Fruit fly (Drosophila melanogaster) whole organism, embryonic: Measurements from ENCODE around the gene Vti1b.

ENCODE experiments used
- Atf-2 ChIP-seq: fragments of 200-800 bp; sonication (Bioruptor generic); optimal IDR thresholded peaks from 2 replicates; lab custom pipeline; 2016; ENCODE audit warnings: missing biosample characterization, missing genetic modification characterization
- Bgb ChIP-seq: fragments of 200-800 bp; sonication (Bioruptor generic); IDR thresholded peaks from 2 replicates; pipeline ENCODE4 v1.3.6; 2022; ENCODE audit warnings: missing biosample characterization, missing genetic modification characterization; ENCODE audit not compliant: partially characterized antibody
- CG10543 ChIP-seq: fragments of 200-800 bp; sonication (Bioruptor generic); optimal IDR thresholded peaks from 3 replicates; lab custom pipeline; 2017; ENCODE audit warnings: missing biosample characterization, mild to moderate bottlenecking, missing genetic modification characterization, moderate library complexity
- CG10979 ChIP-seq: fragments of 200-800 bp; sonication (Bioruptor generic); optimal IDR thresholded peaks from 2 replicates; lab custom pipeline; 2018; ENCODE audit warnings: missing biosample characterization, mild to moderate bottlenecking, missing genetic modification characterization, moderate library complexity
- CG11560 ChIP-seq: fragments of 200-800 bp; sonication (Bioruptor generic); IDR thresholded peaks from 3 replicates; pipeline ENCODE4 v1.3.6; 2022; ENCODE audit warnings: missing biosample characterization, missing genetic modification characterization
- CG11695 ChIP-seq: fragments of 200-800 bp; sonication (Bioruptor generic); IDR thresholded peaks from 3 replicates; pipeline ENCODE4 v1.3.6; 2022; ENCODE audit warnings: missing biosample characterization, missing genetic modification characterization
- CG12769 ChIP-seq: fragments of 200-800 bp; sonication (Bioruptor generic); optimal IDR thresholded peaks from 2 replicates; lab custom pipeline; 2019; ENCODE audit warnings: missing biosample characterization, mild to moderate bottlenecking, missing genetic modification characterization, moderate library complexity
- CG13287 ChIP-seq: fragments of 200-800 bp; sonication (Bioruptor generic); IDR thresholded peaks from 2 replicates; pipeline ENCODE4 v1.3.6; 2022; ENCODE audit warnings: missing biosample characterization, missing genetic modification characterization; ENCODE audit not compliant: partially characterized antibody
- CG15514 ChIP-seq: fragments of 200-800 bp; sonication (Bioruptor generic); optimal IDR thresholded peaks from 3 replicates; lab custom pipeline; 2017; ENCODE audit warnings: missing biosample characterization, missing genetic modification characterization, mild to moderate bottlenecking, moderate library complexity, missing genetic modification reagents
- CG17385 ChIP-seq: fragments of 200-800 bp; sonication (Bioruptor generic); optimal IDR thresholded peaks from 3 replicates; lab custom pipeline; 2018; ENCODE audit warnings: missing biosample characterization, mild to moderate bottlenecking, missing genetic modification characterization
- CG2712 ChIP-seq: fragments of 200-800 bp; optimal IDR thresholded peaks from 3 replicates; lab custom pipeline; 2019; ENCODE audit warnings: missing biosample characterization, mild to moderate bottlenecking, missing genetic modification characterization, moderate library complexity
- CG3163 ChIP-seq: fragments of 200-800 bp; sonication (Bioruptor generic); optimal IDR thresholded peaks from 3 replicates; lab custom pipeline; 2016; ENCODE audit warnings: missing biosample characterization, missing genetic modification characterization
- CG34422 ChIP-seq: fragments of 200-800 bp; sonication (Bioruptor generic); IDR thresholded peaks from 3 replicates; pipeline ENCODE4 v1.3.6; 2022; ENCODE audit warnings: missing biosample characterization, missing genetic modification characterization
- CG4360 ChIP-seq: fragments of 200-800 bp; sonication (Bioruptor generic); IDR thresholded peaks from 2 replicates; pipeline ENCODE4 v1.3.6; 2022; ENCODE audit warnings: missing biosample characterization, missing genetic modification characterization
- CG9437 ChIP-seq: fragments of 200-800 bp; sonication (Bioruptor generic); optimal IDR thresholded peaks from 2 replicates; lab custom pipeline; 2018; ENCODE audit warnings: missing biosample characterization, mild to moderate bottlenecking, missing genetic modification characterization
- CTCF ChIP-seq: fragments of 200-800 bp; sonication (Bioruptor generic); optimal IDR thresholded peaks from 2 replicates; lab custom pipeline; 2017; ENCODE audit warnings: missing biosample characterization, mild to moderate bottlenecking, missing genetic modification characterization, moderate library complexity
- Deaf1 ChIP-seq: fragments of 200-800 bp; optimal IDR thresholded peaks from 3 replicates; lab custom pipeline; 2019; ENCODE audit warnings: missing biosample characterization, mild to moderate bottlenecking, missing genetic modification characterization, moderate library complexity
- Eip74EF ChIP-seq, 2 experiments: fragments of 200-800 bp in 1 of 2; fragments of >200 bp in 1 of 2; sonication (Bioruptor generic) in 1 of 2; optimal IDR thresholded peaks; 2 replicates each; lab custom pipeline; 2017 to 2019; ENCODE audit warnings: missing biosample characterization in 2 of 2, missing genetic modification characterization in 2 of 2, mild to moderate bottlenecking in 1 of 2, moderate library complexity in 1 of 2
- Ets65A ChIP-seq: fragments of 200-800 bp; sonication (Bioruptor generic); peaks from one replicate; lab custom pipeline; 2016; ENCODE audit warnings: missing biosample characterization, missing genetic modification characterization
- Gug ChIP-seq: fragments of 200-800 bp; sonication (Bioruptor generic); IDR thresholded peaks from 4 replicates; pipeline ENCODE4 v1.3.6; 2022; ENCODE audit warnings: missing biosample characterization, missing genetic modification characterization
- HHEX ChIP-seq: fragments of 200-800 bp; sonication (Bioruptor generic); optimal IDR thresholded peaks from 3 replicates; lab custom pipeline; 2017; ENCODE audit warnings: missing biosample characterization, mild to moderate bottlenecking, missing genetic modification characterization, missing genetic modification reagents
- HLHmδ ChIP-seq: fragments of 200-800 bp; sonication (Bioruptor generic); optimal IDR thresholded peaks from 2 replicates; lab custom pipeline; 2018; ENCODE audit warnings: missing biosample characterization, mild to moderate bottlenecking, missing genetic modification characterization, moderate library complexity
- Hr78 ChIP-seq, 2 experiments: fragments of 200-800 bp in 1 of 2; fragments of >200 bp in 1 of 2; sonication (Bioruptor generic) in 1 of 2; optimal IDR thresholded peaks; 2 replicates each; lab custom pipeline; 2017 to 2019; ENCODE audit warnings: missing biosample characterization in 2 of 2, missing genetic modification characterization in 2 of 2, mild to moderate bottlenecking in 1 of 2, moderate library complexity in 1 of 2
- Jarid2 ChIP-seq: fragments of 200-800 bp; sonication (Bioruptor generic); optimal IDR thresholded peaks from 3 replicates; lab custom pipeline; 2017; ENCODE audit warnings: mild to moderate bottlenecking, missing biosample characterization, missing genetic modification reagents, missing genetic modification characterization
- Med ChIP-seq: fragments of 200-800 bp; sonication (Bioruptor generic); peaks from one replicate; lab custom pipeline; 2016; ENCODE audit warnings: missing biosample characterization, missing genetic modification characterization, mild to moderate bottlenecking, inconsistent platforms, moderate library complexity
- NfI ChIP-seq: fragments of 200-800 bp; sonication (Bioruptor generic); optimal IDR thresholded peaks from 3 replicates; lab custom pipeline; 2018; ENCODE audit warnings: missing biosample characterization, mild to moderate bottlenecking, missing genetic modification characterization, moderate library complexity
- Sry-δ ChIP-seq: fragments of 200-800 bp; sonication (Bioruptor generic); optimal IDR thresholded peaks from 2 replicates; lab custom pipeline; 2016; ENCODE audit warnings: missing biosample characterization, missing genetic modification characterization
- Stat92E ChIP-seq, 3 experiments: fragments of >200 bp in 2 of 3; fragments of 200-800 bp in 1 of 3; sonication (Bioruptor generic) in 1 of 3; optimal IDR thresholded peaks; 2 replicates each; lab custom pipeline; 2017 to 2019; ENCODE audit warnings: missing biosample characterization in 3 of 3, missing genetic modification characterization in 3 of 3, mild to moderate bottlenecking in 1 of 3, moderate library complexity in 1 of 3
- Trl ChIP-seq, 3 experiments: fragments of >200 bp in 2 of 3; fragments of 200-800 bp in 1 of 3; sonication (Bioruptor generic) in 1 of 3; optimal IDR thresholded peaks; 2 replicates in 1 of 3; 3 replicates in 2 of 3; lab custom pipeline; 2016 to 2017; ENCODE audit warnings: missing biosample characterization in 1 of 3, missing genetic modification characterization in 1 of 3
- amos ChIP-seq: fragments of 200-800 bp; sonication (Bioruptor generic); IDR thresholded peaks from 2 replicates; pipeline ENCODE4 v1.3.6; 2022; ENCODE audit warnings: missing biosample characterization, missing genetic modification characterization; ENCODE audit not compliant: partially characterized antibody
- bbx ChIP-seq: fragments of 200-800 bp; sonication (Bioruptor generic); IDR thresholded peaks from 2 replicates; pipeline ENCODE4 v1.3.6; 2022; ENCODE audit warnings: missing biosample characterization, missing genetic modification characterization; ENCODE audit not compliant: partially characterized antibody
- bsh ChIP-seq, 2 experiments: fragments of 200-800 bp; sonication (Bioruptor generic); optimal IDR thresholded peaks; 2 replicates each; lab custom pipeline; 2017 to 2018; ENCODE audit warnings: mild to moderate bottlenecking in 2 of 2, missing biosample characterization in 2 of 2, missing genetic modification characterization in 2 of 2, moderate library complexity in 1 of 2
- chinmo ChIP-seq: fragments of 200-800 bp; sonication (Bioruptor generic); IDR thresholded peaks from 4 replicates; pipeline ENCODE4 v1.3.6; 2022; ENCODE audit warnings: missing biosample characterization, missing genetic modification characterization; ENCODE audit not compliant: partially characterized antibody
- ci ChIP-seq: fragments of 200-800 bp; sonication (Bioruptor generic); IDR thresholded peaks from 3 replicates; pipeline ENCODE4 v1.3.6; 2022; ENCODE audit warnings: missing biosample characterization, missing genetic modification characterization
- crol ChIP-seq: fragments of 200-800 bp; sonication (Bioruptor generic); IDR thresholded peaks from 2 replicates; pipeline ENCODE4 v1.3.6; 2022; ENCODE audit warnings: missing biosample characterization, missing genetic modification characterization
- exex ChIP-seq: fragments of 200-800 bp; sonication (Bioruptor generic); optimal IDR thresholded peaks from 4 replicates; lab custom pipeline; 2018; ENCODE audit warnings: missing biosample characterization, mild to moderate bottlenecking, missing genetic modification characterization, moderate library complexity
- ftz-f1 ChIP-seq: fragments of 200-800 bp; sonication (Bioruptor generic); optimal IDR thresholded peaks from 2 replicates; lab custom pipeline; 2016; ENCODE audit warnings: missing biosample characterization, missing genetic modification characterization
- kni ChIP-seq: fragments of 200-800 bp; sonication (Bioruptor generic); optimal IDR thresholded peaks from 3 replicates; lab custom pipeline; 2017; ENCODE audit warnings: mild to moderate bottlenecking, missing biosample characterization, missing genetic modification reagents, missing genetic modification characterization
- nom ChIP-seq: fragments of 200-800 bp; sonication (Bioruptor generic); optimal IDR thresholded peaks from 2 replicates; lab custom pipeline; 2017; ENCODE audit warnings: missing biosample characterization, missing genetic modification characterization, mild to moderate bottlenecking, moderate library complexity, missing genetic modification reagents
- oc ChIP-seq: fragments of 200-800 bp; sonication (Bioruptor generic); optimal IDR thresholded peaks from 2 replicates; lab custom pipeline; 2018; ENCODE audit warnings: missing biosample characterization, mild to moderate bottlenecking, missing genetic modification characterization, moderate library complexity
- rib ChIP-seq: fragments of 200-800 bp; sonication (Bioruptor generic); IDR thresholded peaks from 2 replicates; pipeline ENCODE4 v1.3.6; 2022; ENCODE audit warnings: missing biosample characterization, missing genetic modification characterization
- sc ChIP-seq, 3 experiments: fragments of >200 bp in 2 of 3; fragments of 200-800 bp in 1 of 3; sonication (Bioruptor generic) in 1 of 3; optimal IDR thresholded peaks; 2 replicates in 2 of 3; 3 replicates in 1 of 3; lab custom pipeline; 2017; ENCODE audit warnings: mild to moderate bottlenecking in 1 of 3, missing biosample characterization in 1 of 3, missing genetic modification characterization in 1 of 3, missing genetic modification reagents in 1 of 3
- sd ChIP-seq: fragments of 200-800 bp; sonication (Bioruptor generic); optimal IDR thresholded peaks from 3 replicates; lab custom pipeline; 2018; ENCODE audit warnings: missing biosample characterization, mild to moderate bottlenecking, missing genetic modification characterization, moderate library complexity
- sens ChIP-seq: fragments of 200-800 bp; sonication (Bioruptor generic); peaks from one replicate; lab custom pipeline; 2016; ENCODE audit warnings: missing biosample characterization, missing genetic modification characterization
- sens-2 ChIP-seq: fragments of 200-800 bp; sonication (Bioruptor generic); IDR thresholded peaks from 2 replicates; pipeline ENCODE4 v1.3.6; 2022; ENCODE audit warnings: missing biosample characterization, missing genetic modification characterization
- sisA ChIP-seq: fragments of 200-800 bp; sonication (Bioruptor generic); IDR thresholded peaks from 2 replicates; pipeline ENCODE4 v1.3.6; 2022; ENCODE audit warnings: missing biosample characterization, missing genetic modification characterization
- vvl ChIP-seq: fragments of 200-800 bp; sonication (Bioruptor generic); IDR thresholded peaks from 2 replicates; pipeline ENCODE4 v1.3.6; 2022; ENCODE audit warnings: missing biosample characterization, missing genetic modification characterization

The Vti1b gene

dm6 chr3R:18381014-18381512 is 15.7 kb upstream of the Vti1b start, which contains the start of gene CG7675:
TSS of gene CG7675 (minus strand) at chr3R:18381178.
- no peak for TF ChIP-seq CG11695
- 0 out of 2 replicates have a peak, but pooled peaks have one; percentile 44 for TF ChIP-seq sens-2 (GFP tag; lab: Robert Waterston, UW)
- peak; percentile 24; the same call in 1 of the 2 replicates for TF ChIP-seq CG13287
- TF ChIP-seq CG9437: no peak
- peak in 1 of 3 experiments; percentile 2 for TF ChIP-seq Stat92E (GFP tag; optimal IDR thresholded peaks at IDR 0.05; lab: Kevin White, UChicago)
- TF ChIP-seq CTCF (GFP tag; lab: Kevin White, UChicago): peak; percentile 91
- peak; percentile 60; the same call in 1 of the 3 replicates for TF ChIP-seq CG34422 (GFP tag; lab: Robert Waterston, UW)
- TF ChIP-seq sisA (GFP tag; lab: Robert Waterston, UW): no peak
- no peak for TF ChIP-seq sc (optimal IDR thresholded peaks at IDR 0.05; lab: Kevin White, UChicago)
- TF ChIP-seq sc (GFP tag; optimal IDR thresholded peaks at IDR 0.05; lab: Kevin White, UChicago): no peak
- TF ChIP-seq CG10543: peak; percentile 34
- peak; percentile 46 for TF ChIP-seq sens (GFP tag; lab: Kevin White, UChicago)
- TF ChIP-seq CG12769: peak; percentile 82
- TF ChIP-seq exex (tag; lab: Kevin White, UChicago): no peak
- peak; percentile 95 for TF ChIP-seq chinmo (GFP tag; lab: Robert Waterston, UW)
- TF ChIP-seq Gug (GFP tag; lab: Robert Waterston, UW): no peak
- peak; percentile 42; the same call in 1 of the 2 replicates for TF ChIP-seq rib
- peak; percentile 2 for TF ChIP-seq CG15514
- peak in 1 of 2 experiments; percentile 62 for TF ChIP-seq Hr78 (GFP tag; optimal IDR thresholded peaks at IDR 0.05; lab: Kevin White, UChicago)
- 0 out of 2 replicates have a peak, but pooled peaks have one; percentile 37 for TF ChIP-seq bbx (GFP tag; lab: Robert Waterston, UW)
- TF ChIP-seq CG4360 (GFP tag; lab: Robert Waterston, UW): no peak
- peak; percentile 70 for TF ChIP-seq Med
- TF ChIP-seq kni (GFP tag; lab: Kevin White, UChicago): peak; percentile 79
- peak; percentile 20 to 26 for TF ChIP-seq Trl (optimal IDR thresholded peaks at IDR 0.05; lab: Kevin White, UChicago)
- TF ChIP-seq Trl (GFP tag; optimal IDR thresholded peaks at IDR 0.05; lab: Kevin White, UChicago): no peak
- no peak for TF ChIP-seq Atf-2 (GFP tag; lab: Kevin White, UChicago)
- peak; percentile 84 for TF ChIP-seq CG3163 (GFP tag; lab: Kevin White, UChicago)
- TF ChIP-seq Ets65A (GFP tag; lab: Kevin White, UChicago): peak; percentile 81
- TF ChIP-seq bsh (GFP tag; optimal IDR thresholded peaks at IDR 0.05; lab: Kevin White, UChicago): peak in 1 of 2 experiments; percentile 61
- TF ChIP-seq nom: peak; percentile 95
- no peak for TF ChIP-seq CG17385
- peak in 1 of 2 experiments; percentile 59 for TF ChIP-seq Eip74EF (GFP tag; optimal IDR thresholded peaks at IDR 0.05; lab: Kevin White, UChicago)
- no peak for TF ChIP-seq CG11560 (tag; lab: Robert Waterston, UW)
- TF ChIP-seq oc (tag; lab: Kevin White, UChicago): peak; percentile 57
- TF ChIP-seq vvl: peak; percentile 64
- peak; percentile 19; the same call in 1 of the 2 replicates for TF ChIP-seq amos (GFP tag; lab: Robert Waterston, UW)
- no peak for TF ChIP-seq Sry-δ (GFP tag; lab: Kevin White, UChicago)
- peak; percentile 20 for TF ChIP-seq ftz-f1
- TF ChIP-seq Bgb (GFP tag; lab: Robert Waterston, UW): 0 out of 2 replicates have a peak, but pooled peaks have one; percentile 17
- TF ChIP-seq sd: peak; percentile 84
- TF ChIP-seq ci (GFP tag; lab: Robert Waterston, UW): 0 out of 3 replicates have a peak, but pooled peaks have one; percentile 45
- no peak for TF ChIP-seq CG2712
- TF ChIP-seq HHEX (GFP tag; lab: Kevin White, UChicago): peak; percentile 5
- no peak for TF ChIP-seq NfI (GFP tag; lab: Kevin White, UChicago)
- TF ChIP-seq crol (GFP tag; lab: Robert Waterston, UW): no peak
- peak; percentile 21 for TF ChIP-seq HLHmδ (GFP tag; lab: Kevin White, UChicago)
- peak; percentile 77 for TF ChIP-seq CG10979
- TF ChIP-seq Jarid2 (GFP tag; lab: Kevin White, UChicago): peak; percentile 44
- TF ChIP-seq Deaf1 (tag; lab: Kevin White, UChicago): peak; percentile 93
